Worm (Caenorhabditis elegans) whole organism, midembryonic: ENCODE measurements around the gene dex-1.

Experiments used
- T22C8.4 ChIP-seq: fragments of 200-800 bp; sonication (Bioruptor generic); IDR thresholded peaks from 2 replicates; pipeline ENCODE4 v1.3.6; 2022; ENCODE audit warnings: missing genetic modification characterization, missing compliant biosample characterization
- flt-1 ChIP-seq: fragments of 200-800 bp; sonication (Bioruptor generic); IDR thresholded peaks from 2 replicates; pipeline ENCODE4 v1.3.6; 2022; ENCODE audit warnings: missing genetic modification characterization, missing compliant biosample characterization
- klf-2 ChIP-seq: fragments of 200-800 bp; sonication (Bioruptor generic); conservative IDR thresholded peaks from 2 replicates; pipeline ENCODE4 v1.3.6; 2022; ENCODE audit warnings: missing genetic modification reagents, missing genetic modification characterization, missing compliant biosample characterization
- ref-1 ChIP-seq: fragments of 200-800 bp; sonication (Bioruptor generic); conservative IDR thresholded peaks from 2 replicates; pipeline ENCODE4 v1.3.6; 2022; ENCODE audit warnings: missing genetic modification reagents, missing genetic modification characterization, missing compliant biosample characterization

ce11 chrIII:5525973-5526372, at the start of gene dex-1:
- TF ChIP-seq klf-2 (GFP tag; lab: Robert Waterston, UW) (no peak), T22C8.4 (GFP tag; lab: Robert Waterston, UW) (no peak), flt-1 (GFP tag; lab: Robert Waterston, UW) (no peak), ref-1 (GFP tag; lab: Robert Waterston, UW) (no peak)
